Fruit fly (Drosophila melanogaster): ENCODE results near the gene CG15186.

DNA sequence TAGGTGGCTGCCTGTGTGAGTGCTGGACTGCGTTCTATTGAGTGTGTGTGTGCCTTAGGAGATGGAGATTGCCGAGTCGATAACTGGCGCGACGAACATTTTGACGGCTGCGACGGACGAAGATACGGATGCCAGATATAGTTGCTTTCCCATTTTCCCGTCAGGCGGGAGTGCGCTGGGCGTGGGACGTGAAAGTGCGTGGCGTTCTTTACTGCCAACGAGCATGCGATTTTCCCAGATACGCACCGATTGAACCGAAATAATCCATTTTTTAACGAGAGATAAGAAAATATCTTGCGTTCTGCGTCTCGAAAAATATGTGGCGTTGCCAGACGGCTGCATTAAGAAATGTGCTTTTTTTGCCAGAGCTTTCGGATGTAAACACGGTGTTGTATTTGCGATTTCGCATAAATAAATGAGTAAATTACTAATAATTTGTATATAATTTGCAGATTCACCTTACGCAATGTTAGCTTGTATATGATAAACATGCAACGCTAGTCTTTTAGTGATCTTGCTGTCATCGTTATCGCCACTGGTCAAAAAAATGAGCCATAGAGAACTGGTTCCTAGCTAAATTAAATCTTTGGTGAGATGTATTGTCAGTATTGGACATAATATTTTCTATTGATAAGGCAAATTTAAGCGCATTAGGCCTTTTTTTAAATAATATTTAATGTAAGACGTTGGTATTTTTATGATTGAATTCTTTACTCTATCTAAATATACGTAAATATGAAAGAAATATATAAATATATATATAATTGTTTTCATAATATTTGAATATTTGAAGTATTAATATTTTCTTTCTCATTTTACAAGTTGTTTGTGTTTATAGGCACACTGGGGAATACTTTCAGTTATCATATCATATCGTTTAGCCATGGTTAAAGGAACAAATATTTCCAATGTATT lies 21.7 kb upstream of the CG15186 start, which contains the start of gene CG9727:
- no peak for TF ChIP-seq CTCF (optimal IDR thresholded peaks at IDR 0.05)
- TF ChIP-seq CG8478 (optimal IDR thresholded peaks at IDR 0.05) = no peak

All from S2 (cell line).